Fruit fly (Drosophila melanogaster): ENCODE data around the gene Nlg3.

Nlg3 gene

dm6 chr3R:7524160-7524559 lies 115.1 kb downstream of the Nlg3 start (continued):
- TF ChIP-seq H15 (GFP tag; IDR thresholded peaks at IDR 0.05): no peak

- 0 out of 2 replicates have a peak, but pooled peaks have one; percentile 7 for TF ChIP-seq Drgx (GFP tag; IDR thresholded peaks at IDR 0.05)
- peak; percentile 20 for TF ChIP-seq corto (GFP tag; optimal IDR thresholded peaks at IDR 0.05)
- peak; percentile 23 for TF ChIP-seq Med (GFP tag)
- no peak for TF ChIP-seq Rx (GFP tag; IDR thresholded peaks at IDR 0.05)
- 0 out of 2 replicates have a peak, but pooled peaks have one; percentile 3 for TF ChIP-seq amos (GFP tag; IDR thresholded peaks at IDR 0.05; ENCODE audit: partially characterized antibody)
- no peak for TF ChIP-seq CG17912 (GFP tag; optimal IDR thresholded peaks at IDR 0.05)
- no peak for TF ChIP-seq CG14050 (GFP tag; IDR thresholded peaks at IDR 0.05)
- peak; percentile 70; the same call in 1 of the 3 replicates for TF ChIP-seq CG6175 (GFP tag; IDR thresholded peaks at IDR 0.05)
- TF ChIP-seq sd (tag; optimal IDR thresholded peaks at IDR 0.05): peak; percentile 74
- TF ChIP-seq CG2199 (GFP tag; IDR thresholded peaks at IDR 0.05): peak; percentile 84; the same call in 2 of the 3 replicates
- TF ChIP-seq Trl (optimal IDR thresholded peaks at IDR 0.05): peak in 1 of 2 experiments; percentile 16
- TF ChIP-seq Trl (GFP tag; optimal IDR thresholded peaks at IDR 0.05): no peak
These were observed 115.6 kb downstream of the Nlg3 start, which contains the start of gene alpha-Est7 for dm6 chr3R:7523594-7523993. alpha-Est7 (minus strand) TSS chr3R:7523753.

dm6 chr3R:7522266-7522955 lies 116.8 kb downstream of the Nlg3 start:
- TF ChIP-seq seq (GFP tag; IDR thresholded peaks at IDR 0.05) (no peak), CG6254 (GFP tag; optimal IDR thresholded peaks at IDR 0.05) (no peak), Spps (tag; optimal IDR thresholded peaks at IDR 0.05) (no peak), CG3407 (GFP tag; optimal IDR thresholded peaks at IDR 0.05) (no peak), slp2 (GFP tag; optimal IDR thresholded peaks at IDR 0.05) (no peak), TFAM (GFP tag; optimal IDR thresholded peaks at IDR 0.05) (no peak), gsb-n (tag; optimal IDR thresholded peaks at IDR 0.05) (no peak), CG11085 (GFP tag; IDR thresholded peaks at IDR 0.05) (no peak), CG7987 (GFP tag; optimal IDR thresholded peaks at IDR 0.05) (peak; percentile 6), Scr (GFP tag; IDR thresholded peaks at IDR 0.05; ENCODE audit: partially characterized antibody) (no peak), CG15696 (tag; optimal IDR thresholded peaks at IDR 0.05) (peak; percentile 5), CG13424 (tag; optimal IDR thresholded peaks at IDR 0.05) (no peak), Sry-δ (GFP tag; optimal IDR thresholded peaks at IDR 0.05) (no peak), unpg (GFP tag; optimal IDR thresholded peaks at IDR 0.05) (no peak), onecut (GFP tag; IDR thresholded peaks at IDR 0.05) (no peak), YL-1 (GFP tag; optimal IDR thresholded peaks at IDR 0.05) (no peak), CG18599 (GFP tag; optimal IDR thresholded peaks at IDR 0.05) (peak; percentile 22), sr (GFP tag; IDR thresholded peaks at IDR 0.05) (no peak), CG4854 (GFP tag; optimal IDR thresholded peaks at IDR 0.05) (no peak), ro (GFP tag; IDR thresholded peaks at IDR 0.05) (no peak), BtbVII (GFP tag; optimal IDR thresholded peaks at IDR 0.05) (no peak), CG33557 (GFP tag; optimal IDR thresholded peaks at IDR 0.05) (peak; percentile 12), gem (tag; optimal IDR thresholded peaks at IDR 0.05) (no peak), crol (GFP tag; IDR thresholded peaks at IDR 0.05) (no peak), Med (GFP tag) (peak; percentile 58), Hmr (GFP tag; optimal IDR thresholded peaks at IDR 0.05) (no peak), mirr (GFP tag; optimal IDR thresholded peaks at IDR 0.05) (peak; percentile 44), CG9817 (tag; optimal IDR thresholded peaks at IDR 0.05) (no peak), CG12236 (GFP tag; optimal IDR thresholded peaks at IDR 0.05) (no peak), abd-A (tag; optimal IDR thresholded peaks at IDR 0.05) (peak; percentile 52), CG2202 (tag; optimal IDR thresholded peaks at IDR 0.05) (no peak), CG34376 (GFP tag; optimal IDR thresholded peaks at IDR 0.05) (peak; percentile 51), Rx (GFP tag; IDR thresholded peaks at IDR 0.05) (no peak), sens (GFP tag) (peak; percentile 67), exex (tag; optimal IDR thresholded peaks at IDR 0.05) (peak; percentile 52), PHDP (tag; optimal IDR thresholded peaks at IDR 0.05) (peak; percentile 4)

Measured in whole organism, embryonic.